Fruit fly (Drosophila melanogaster) Kc167 (cell line): ENCODE data around the gene ph-d.

ENCODE experiments used
- Myc ChIP-seq: fragments of >200 bp; optimal IDR thresholded peaks from 2 replicates; lab custom pipeline; 2017; ENCODE audit warnings: missing external identifiers
- Sin3A ChIP-seq: fragments of >200 bp; optimal IDR thresholded peaks from 2 replicates; lab custom pipeline; 2018; ENCODE audit warnings: missing external identifiers
- h ChIP-seq: fragments of >200 bp; optimal IDR thresholded peaks from 3 replicates; lab custom pipeline; 2018; ENCODE audit warnings: missing external identifiers
- insv ChIP-seq: fragments of >200 bp; optimal IDR thresholded peaks from 3 replicates; lab custom pipeline; 2018; ENCODE audit warnings: missing external identifiers
- psq ChIP-seq: fragments of >200 bp; optimal IDR thresholded peaks from 2 replicates; lab custom pipeline; 2017; ENCODE audit warnings: missing external identifiers
- ttk ChIP-seq: sonication (Bioruptor generic); optimal IDR thresholded peaks from 2 replicates; lab custom pipeline; 2017; ENCODE audit warnings: missing external identifiers

The ph-d gene

dm6 chrX:2088798-2089197 lies 34.3 kb downstream of the ph-d start:
- TF ChIP-seq psq (lab: Kevin White, UChicago), result no peak
- TF ChIP-seq Sin3A (lab: Kevin White, UChicago), result no peak
- no peak for TF ChIP-seq insv (lab: Kevin White, UChicago)
- no peak for TF ChIP-seq Myc (lab: Kevin White, UChicago)
- TF ChIP-seq h (lab: Kevin White, UChicago), result no peak
- TF ChIP-seq ttk (lab: Kevin White, UChicago), result no peak

- TF ChIP-seq ttk (lab: Kevin White, UChicago) (no peak), insv (lab: Kevin White, UChicago) (no peak), Sin3A (lab: Kevin White, UChicago) (no peak), h (lab: Kevin White, UChicago) (no peak), psq (lab: Kevin White, UChicago) (no peak), Myc (lab: Kevin White, UChicago) (no peak)
These were observed 35.6 kb downstream of the ph-d start for dm6 chrX:2087501-2087900.

dm6 chrX:2083678-2084162 lies 39.4 kb downstream of the ph-d start:
- TF ChIP-seq Sin3A (lab: Kevin White, UChicago), result no peak
- no peak for TF ChIP-seq Myc (lab: Kevin White, UChicago)
- TF ChIP-seq ttk (lab: Kevin White, UChicago), result no peak
- no peak for TF ChIP-seq h (lab: Kevin White, UChicago)

dm6 chrX:2083109-2083508 lies 40.0 kb downstream of the ph-d start:
- TF ChIP-seq ttk (lab: Kevin White, UChicago), result no peak
- no peak for TF ChIP-seq psq (lab: Kevin White, UChicago)
- no peak for TF ChIP-seq h (lab: Kevin White, UChicago)
- TF ChIP-seq Sin3A (lab: Kevin White, UChicago), result no peak
- TF ChIP-seq Myc (lab: Kevin White, UChicago), result no peak
- no peak for TF ChIP-seq insv (lab: Kevin White, UChicago)

- no peak for TF ChIP-seq h (lab: Kevin White, UChicago)
- TF ChIP-seq psq (lab: Kevin White, UChicago), result no peak
- TF ChIP-seq Myc (lab: Kevin White, UChicago), result no peak
- TF ChIP-seq Sin3A (lab: Kevin White, UChicago), result no peak
- TF ChIP-seq ttk (lab: Kevin White, UChicago), result no peak
- no peak for TF ChIP-seq insv (lab: Kevin White, UChicago)
These were observed 41.2 kb downstream of the ph-d start for dm6 chrX:2081848-2082365.

dm6 chrX:2080367-2080927 lies 42.6 kb downstream of the ph-d start, which contains the start of the genes CG16903 and Unc-76:
Gene CG16903, minus strand, starts transcription at chrX:2080405.
Gene Unc-76, plus strand, starts transcription at chrX:2080610.
- TF ChIP-seq insv (lab: Kevin White, UChicago), result no peak
- TF ChIP-seq ttk (lab: Kevin White, UChicago), result no peak
- TF ChIP-seq Sin3A (lab: Kevin White, UChicago), result no peak
- no peak for TF ChIP-seq h (lab: Kevin White, UChicago)
- TF ChIP-seq psq (lab: Kevin White, UChicago), result no peak
- TF ChIP-seq Myc (lab: Kevin White, UChicago), result no peak

- TF ChIP-seq Sin3A (lab: Kevin White, UChicago), result no peak
- TF ChIP-seq h (lab: Kevin White, UChicago), result no peak
These were observed 46.4 kb downstream of the ph-d start, which contains the start of gene CG4025 for dm6 chrX:2076412-2077357. Gene CG4025, plus strand, starts transcription at chrX:2076966.

dm6 chrX:2075846-2076377 lies 47.2 kb downstream of the ph-d start, which contains the start of gene CG4045:
Gene CG4045, minus strand, starts transcription at chrX:2075900.
- TF ChIP-seq Sin3A (lab: Kevin White, UChicago) (no peak), ttk (lab: Kevin White, UChicago) (no peak), insv (lab: Kevin White, UChicago) (no peak), psq (lab: Kevin White, UChicago) (no peak), h (lab: Kevin White, UChicago) (no peak), Myc (lab: Kevin White, UChicago) (no peak)

dm6 chrX:2073325-2073724 lies 49.8 kb downstream of the ph-d start, which contains the start of gene CG4199:
Gene CG4199, minus strand, starts transcription at chrX:2073483.
- no peak for TF ChIP-seq Sin3A (lab: Kevin White, UChicago)
- no peak for TF ChIP-seq ttk (lab: Kevin White, UChicago)
- no peak for TF ChIP-seq Myc (lab: Kevin White, UChicago)
- no peak for TF ChIP-seq h (lab: Kevin White, UChicago)
- TF ChIP-seq psq (lab: Kevin White, UChicago), result no peak
- no peak for TF ChIP-seq insv (lab: Kevin White, UChicago)

dm6 chrX:2071878-2072817 lies 50.9 kb downstream of the ph-d start, which contains the start of gene Rtca:
Gene Rtca, plus strand, starts transcription at chrX:2072413.
- TF ChIP-seq psq (lab: Kevin White, UChicago) (no peak), insv (lab: Kevin White, UChicago) (no peak), Sin3A (lab: Kevin White, UChicago) (no peak), ttk (lab: Kevin White, UChicago) (no peak), h (lab: Kevin White, UChicago) (no peak), Myc (lab: Kevin White, UChicago) (no peak)
